Fruit fly (Drosophila melanogaster) whole organism, embryonic: ENCODE measurements around the gene Rpn1.

ENCODE experiments used
- ATbp ChIP-seq: fragments of 200-800 bp; sonication (Bioruptor generic); optimal IDR thresholded peaks from 2 replicates; lab custom pipeline; 2017; ENCODE audit warnings: missing biosample characterization, mild to moderate bottlenecking, missing genetic modification characterization, missing genetic modification reagents
- Atf-2 ChIP-seq: fragments of 200-800 bp; sonication (Bioruptor generic); optimal IDR thresholded peaks from 2 replicates; lab custom pipeline; 2016; ENCODE audit warnings: missing biosample characterization, missing genetic modification characterization
- C15 ChIP-seq: fragments of 200-800 bp; sonication (Bioruptor generic); IDR thresholded peaks from 3 replicates; pipeline ENCODE4 v1.3.6; 2022; ENCODE audit warnings: missing biosample characterization, missing genetic modification characterization
- CG10147 ChIP-seq: fragments of 200-800 bp; sonication (Bioruptor generic); optimal IDR thresholded peaks from 2 replicates; lab custom pipeline; 2019; ENCODE audit warnings: missing biosample characterization, mild to moderate bottlenecking, missing genetic modification characterization, moderate library complexity
- CG10565 ChIP-seq: fragments of 200-800 bp; sonication (Bioruptor generic); optimal IDR thresholded peaks from 3 replicates; lab custom pipeline; 2016; ENCODE audit warnings: missing biosample characterization, mild to moderate bottlenecking, missing genetic modification characterization
- CG10654 ChIP-seq: fragments of 200-800 bp; sonication (Bioruptor generic); optimal IDR thresholded peaks from 2 replicates; lab custom pipeline; 2016; ENCODE audit warnings: missing biosample characterization, missing genetic modification characterization
- CG15269 ChIP-seq: fragments of 200-800 bp; sonication (Bioruptor generic); optimal IDR thresholded peaks from 2 replicates; lab custom pipeline; 2018; ENCODE audit warnings: missing biosample characterization, mild to moderate bottlenecking, missing genetic modification characterization, moderate library complexity
- CG30403 ChIP-seq: fragments of 200-800 bp; sonication (Bioruptor generic); optimal IDR thresholded peaks from 3 replicates; lab custom pipeline; 2016; ENCODE audit warnings: missing biosample characterization, missing genetic modification characterization
- CG31388 ChIP-seq: fragments of 200-800 bp; sonication (Bioruptor generic); optimal IDR thresholded peaks from 2 replicates; lab custom pipeline; 2016; ENCODE audit warnings: missing biosample characterization, missing genetic modification characterization
- CG33557 ChIP-seq: fragments of 200-800 bp; sonication (Bioruptor generic); optimal IDR thresholded peaks from 2 replicates; lab custom pipeline; 2019; ENCODE audit warnings: missing biosample characterization, mild to moderate bottlenecking, missing genetic modification characterization, moderate library complexity
- CG4424 ChIP-seq: fragments of 200-800 bp; sonication (Bioruptor generic); optimal IDR thresholded peaks from 3 replicates; lab custom pipeline; 2016; ENCODE audit warnings: missing biosample characterization, missing genetic modification characterization
- CG6272 ChIP-seq: fragments of 200-800 bp; sonication (Bioruptor generic); IDR thresholded peaks from 2 replicates; pipeline ENCODE4 v1.3.6; 2022; ENCODE audit warnings: missing biosample characterization, missing genetic modification characterization
- CG8359 ChIP-seq: fragments of 200-800 bp; sonication (Bioruptor generic); optimal IDR thresholded peaks from 2 replicates; lab custom pipeline; 2017; ENCODE audit warnings: missing biosample characterization, mild to moderate bottlenecking, missing genetic modification characterization, borderline replicate concordance
- CG9215 ChIP-seq: fragments of 200-800 bp; sonication (Bioruptor generic); IDR thresholded peaks from 2 replicates; pipeline ENCODE4 v1.3.6; 2022; ENCODE audit warnings: missing biosample characterization, missing genetic modification characterization
- CG9437 ChIP-seq: fragments of 200-800 bp; sonication (Bioruptor generic); optimal IDR thresholded peaks from 2 replicates; lab custom pipeline; 2018; ENCODE audit warnings: missing biosample characterization, mild to moderate bottlenecking, missing genetic modification characterization
- CG9797 ChIP-seq: fragments of 200-800 bp; sonication (Bioruptor generic); optimal IDR thresholded peaks from 3 replicates; lab custom pipeline; 2018; ENCODE audit warnings: missing biosample characterization, mild to moderate bottlenecking, missing genetic modification characterization
- D19B ChIP-seq: fragments of 200-800 bp; sonication (Bioruptor generic); optimal IDR thresholded peaks from 2 replicates; lab custom pipeline; 2017; ENCODE audit warnings: missing biosample characterization, mild to moderate bottlenecking, missing genetic modification characterization
- Dref ChIP-seq: fragments of 200-800 bp; sonication (Bioruptor generic); IDR thresholded peaks from 2 replicates; pipeline ENCODE4 v1.3.6; 2022; ENCODE audit warnings: missing biosample characterization, missing genetic modification characterization
- ERR ChIP-seq: fragments of 200-800 bp; sonication (Bioruptor generic); optimal IDR thresholded peaks from 2 replicates; lab custom pipeline; 2016; ENCODE audit warnings: missing biosample characterization, missing genetic modification characterization
- HmgD ChIP-seq: fragments of 200-800 bp; sonication (Bioruptor generic); optimal IDR thresholded peaks from 3 replicates; lab custom pipeline; 2016; ENCODE audit warnings: missing biosample characterization, missing genetic modification characterization
- MBD-R2 ChIP-seq: fragments of 200-800 bp; sonication (Bioruptor generic); IDR thresholded peaks from 2 replicates; pipeline ENCODE4 v1.3.6; 2022; ENCODE audit warnings: missing biosample characterization, missing genetic modification characterization
- NFAT ChIP-seq: fragments of 200-800 bp; sonication (Bioruptor generic); IDR thresholded peaks from 2 replicates; pipeline ENCODE4 v1.3.6; 2022; ENCODE audit warnings: missing biosample characterization, missing genetic modification characterization
- Ptx1 ChIP-seq: fragments of 200-800 bp; sonication (Bioruptor generic); IDR thresholded peaks from 2 replicates; pipeline ENCODE4 v1.3.6; 2022; ENCODE audit warnings: missing biosample characterization, missing genetic modification characterization
- Ravus ChIP-seq: fragments of 200-800 bp; sonication (Bioruptor generic); IDR thresholded peaks from 2 replicates; pipeline ENCODE4 v1.3.6; 2022; ENCODE audit warnings: missing biosample characterization, missing genetic modification characterization
- Rfx ChIP-seq: fragments of 200-800 bp; sonication (Bioruptor generic); IDR thresholded peaks from 2 replicates; pipeline ENCODE4 v1.3.6; 2022; ENCODE audit warnings: missing biosample characterization, missing genetic modification characterization
- Sox100B ChIP-seq: fragments of 200-800 bp; sonication (Bioruptor generic); optimal IDR thresholded peaks from 3 replicates; lab custom pipeline; 2018; ENCODE audit warnings: missing biosample characterization, mild to moderate bottlenecking, missing genetic modification characterization
- Ssrp ChIP-seq: fragments of 200-800 bp; sonication (Bioruptor generic); optimal IDR thresholded peaks from 2 replicates; lab custom pipeline; 2018; ENCODE audit warnings: missing biosample characterization, mild to moderate bottlenecking, missing genetic modification characterization, moderate library complexity
- Tbp ChIP-seq: fragments of >200 bp; optimal IDR thresholded peaks from 2 replicates; lab custom pipeline; 2018; ENCODE audit warnings: missing biosample characterization, missing genetic modification characterization
- Xbp1 ChIP-seq: fragments of 200-800 bp; sonication (Bioruptor generic); optimal IDR thresholded peaks from 3 replicates; lab custom pipeline; 2016; ENCODE audit warnings: missing biosample characterization, mild to moderate bottlenecking, missing genetic modification characterization
- ab ChIP-seq: fragments of 200-800 bp; sonication (Bioruptor generic); optimal IDR thresholded peaks from 2 replicates; lab custom pipeline; 2016; ENCODE audit warnings: missing biosample characterization, missing genetic modification characterization
- bab2 ChIP-seq: fragments of 200-800 bp; sonication (Bioruptor generic); optimal IDR thresholded peaks from 2 replicates; lab custom pipeline; 2016; ENCODE audit warnings: missing biosample characterization, missing genetic modification characterization
- bcd ChIP-seq: fragments of 200-800 bp; sonication (Bioruptor generic); optimal IDR thresholded peaks from 2 replicates; lab custom pipeline; 2017; ENCODE audit warnings: missing biosample characterization, mild to moderate bottlenecking, missing genetic modification characterization
- br ChIP-seq: fragments of >200 bp; optimal IDR thresholded peaks from 2 replicates; lab custom pipeline; 2017
- chif ChIP-seq, 2 experiments: fragments of 200-800 bp; sonication (Bioruptor generic); optimal IDR thresholded peaks; 3 replicates each; lab custom pipeline; 2016; ENCODE audit warnings: missing biosample characterization in 2 of 2, missing genetic modification characterization in 2 of 2
- dan ChIP-seq: fragments of 200-800 bp; sonication (Bioruptor generic); IDR thresholded peaks from 2 replicates; pipeline ENCODE4 v1.3.6; 2022; ENCODE audit warnings: missing biosample characterization, missing genetic modification characterization
- dimm ChIP-seq: fragments of 200-800 bp; sonication (Bioruptor generic); IDR thresholded peaks from 2 replicates; pipeline ENCODE4 v1.3.6; 2022; ENCODE audit warnings: missing biosample characterization, missing genetic modification characterization
- dysf ChIP-seq: fragments of 200-800 bp; sonication (Bioruptor generic); IDR thresholded peaks from 3 replicates; pipeline ENCODE4 v1.3.6; 2022; ENCODE audit warnings: missing biosample characterization, missing genetic modification characterization
- fd96Cb ChIP-seq: fragments of 200-800 bp; sonication (Bioruptor generic); optimal IDR thresholded peaks from 2 replicates; lab custom pipeline; 2018; ENCODE audit warnings: missing biosample characterization, mild to moderate bottlenecking, missing genetic modification characterization, moderate library complexity
- fru ChIP-seq: fragments of >200 bp; optimal IDR thresholded peaks from 2 replicates; lab custom pipeline; 2017
- ftz-f1 ChIP-seq: fragments of 200-800 bp; sonication (Bioruptor generic); optimal IDR thresholded peaks from 2 replicates; lab custom pipeline; 2016; ENCODE audit warnings: missing biosample characterization, missing genetic modification characterization
- gcm2 ChIP-seq: fragments of 200-800 bp; sonication (Bioruptor generic); optimal IDR thresholded peaks from 2 replicates; lab custom pipeline; 2016; ENCODE audit warnings: missing biosample characterization, missing genetic modification characterization
- ind ChIP-seq: fragments of 200-800 bp; sonication (Bioruptor generic); optimal IDR thresholded peaks from 3 replicates; lab custom pipeline; 2016; ENCODE audit warnings: missing biosample characterization, missing genetic modification characterization
- insv ChIP-seq, 2 experiments: fragments of 200-800 bp; sonication (Bioruptor generic); optimal IDR thresholded peaks; 3 replicates each; lab custom pipeline; 2016 to 2018; ENCODE audit warnings: missing biosample characterization in 2 of 2, missing genetic modification characterization in 2 of 2
- peb ChIP-seq: fragments of 200-800 bp; sonication (Bioruptor generic); IDR thresholded peaks from 2 replicates; pipeline ENCODE4 v1.3.6; 2022; ENCODE audit warnings: missing biosample characterization, missing genetic modification characterization
- sima ChIP-seq: fragments of 200-800 bp; sonication (Bioruptor generic); optimal IDR thresholded peaks from 2 replicates; lab custom pipeline; 2016; ENCODE audit warnings: missing biosample characterization, missing genetic modification characterization
- slp2 ChIP-seq: fragments of 200-800 bp; sonication (Bioruptor generic); optimal IDR thresholded peaks from 2 replicates; lab custom pipeline; 2016; ENCODE audit warnings: missing biosample characterization, missing genetic modification characterization
- so ChIP-seq: fragments of 200-800 bp; sonication (Bioruptor generic); IDR thresholded peaks from 3 replicates; pipeline ENCODE4 v1.3.6; 2022; ENCODE audit warnings: missing biosample characterization, missing genetic modification characterization
- stwl ChIP-seq: fragments of 200-800 bp; sonication (Bioruptor generic); optimal IDR thresholded peaks from 3 replicates; lab custom pipeline; 2018; ENCODE audit warnings: missing biosample characterization, mild to moderate bottlenecking, missing genetic modification characterization, moderate library complexity
- tin ChIP-seq: fragments of 200-800 bp; sonication (Bioruptor generic); optimal IDR thresholded peaks from 3 replicates; lab custom pipeline; 2016; ENCODE audit warnings: missing biosample characterization, missing genetic modification characterization
- wek ChIP-seq: fragments of 200-800 bp; sonication (Bioruptor generic); optimal IDR thresholded peaks from 3 replicates; lab custom pipeline; 2018; ENCODE audit warnings: missing biosample characterization, mild to moderate bottlenecking, missing genetic modification characterization, moderate library complexity

Rpn1 gene

DNA sequence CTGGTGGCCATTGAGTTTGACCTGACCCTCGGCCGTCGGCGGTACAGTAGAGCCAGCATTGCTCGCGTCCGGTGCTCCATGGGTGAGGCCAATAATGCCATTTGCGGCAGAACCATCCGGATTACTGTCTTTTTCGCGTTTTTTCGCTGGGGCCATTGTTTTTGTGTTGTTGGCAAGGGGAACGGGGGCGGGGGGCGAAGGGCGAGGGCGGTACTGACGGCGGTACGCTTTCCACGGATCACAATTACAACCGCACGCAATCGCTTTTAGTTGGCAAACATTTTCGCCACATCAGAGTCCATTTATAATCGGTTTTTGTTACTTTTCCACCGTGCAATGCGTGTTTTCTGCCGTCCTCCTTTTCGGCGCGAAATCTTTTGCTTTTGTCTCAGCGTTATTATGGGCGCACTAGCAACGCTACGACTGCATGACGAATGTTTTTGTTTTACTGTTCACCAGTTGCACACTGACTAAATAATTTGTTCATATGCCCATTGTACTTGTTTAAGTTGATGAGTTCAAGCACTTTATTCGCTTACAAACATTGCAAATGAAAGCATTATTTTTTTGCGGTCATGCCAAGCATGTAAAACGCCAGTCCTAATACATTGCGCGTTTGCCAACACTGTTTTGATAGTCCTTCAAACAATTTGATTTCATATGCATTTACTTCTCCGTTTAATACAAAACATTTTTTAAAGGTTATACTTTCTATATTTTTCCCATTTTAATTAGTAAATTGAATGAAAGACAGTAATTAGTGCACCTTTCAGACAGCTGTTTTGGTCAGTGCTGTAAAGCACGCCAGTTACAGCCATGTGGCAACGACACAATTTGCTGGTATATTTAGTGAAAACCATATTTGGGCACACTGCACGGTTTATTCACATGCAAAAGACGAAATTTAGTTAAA lies 8.2 kb downstream of the Rpn1 start, which contains the start of gene Pfdn6 (continued):
- TF ChIP-seq bab2 (GFP tag; lab: Kevin White, UChicago): peak; percentile 67
- TF ChIP-seq bcd (GFP tag; lab: Kevin White, UChicago): peak; percentile 67
- no peak for TF ChIP-seq sima (GFP tag; lab: Kevin White, UChicago)
- peak; percentile 91 for TF ChIP-seq dysf (GFP tag; lab: Robert Waterston, UW)
- TF ChIP-seq Dref: 0 out of 2 replicates have a peak, but pooled peaks have one; percentile 25
- TF ChIP-seq tin (GFP tag; lab: Kevin White, UChicago): peak; percentile 67
- no peak for TF ChIP-seq ATbp (GFP tag; lab: Kevin White, UChicago)
- no peak for TF ChIP-seq Sox100B (GFP tag; lab: Kevin White, UChicago)
- TF ChIP-seq fru (lab: Kevin White, UChicago): no peak
- peak; percentile 67 for TF ChIP-seq fd96Cb
- TF ChIP-seq Xbp1 (GFP tag; lab: Kevin White, UChicago): peak; percentile 84
- TF ChIP-seq peb (GFP tag; lab: Robert Waterston, UW): no peak; the same call in 1 of the 2 replicates
- TF ChIP-seq CG10565: no peak
- no peak for TF ChIP-seq CG15269 (tag; lab: Kevin White, UChicago)
- TF ChIP-seq Atf-2 (GFP tag; lab: Kevin White, UChicago): peak; percentile 77
- no peak for TF ChIP-seq ab
- no peak for TF ChIP-seq Tbp
- peak; percentile 65 for TF ChIP-seq HmgD
- TF ChIP-seq br (lab: Kevin White, UChicago): no peak
- TF ChIP-seq ftz-f1: no peak
- no peak for TF ChIP-seq dimm (GFP tag; lab: Robert Waterston, UW)
- TF ChIP-seq NFAT (GFP tag; lab: Robert Waterston, UW): peak; percentile 51; the same call in 1 of the 2 replicates
- TF ChIP-seq CG9215 (GFP tag; lab: Robert Waterston, UW): peak; percentile 56
- no peak for TF ChIP-seq CG8359
- TF ChIP-seq CG10147 (GFP tag; lab: Kevin White, UChicago): peak; percentile 70
- TF ChIP-seq ind (GFP tag; lab: Kevin White, UChicago): peak; percentile 80
- TF ChIP-seq Ptx1 (GFP tag; lab: Robert Waterston, UW): peak; percentile 82
- peak; percentile 59 for TF ChIP-seq CG10654
- TF ChIP-seq so (GFP tag; lab: Robert Waterston, UW): peak; percentile 72; the same call in 1 of the 3 replicates
- TF ChIP-seq CG4424 (GFP tag; lab: Kevin White, UChicago): peak; percentile 68
- peak; percentile 73 for TF ChIP-seq MBD-R2 (GFP tag; lab: Robert Waterston, UW)
- TF ChIP-seq CG33557 (GFP tag; lab: Kevin White, UChicago): peak; percentile 24
- no peak for TF ChIP-seq wek (GFP tag; lab: Kevin White, UChicago)
- TF ChIP-seq dan (GFP tag; lab: Robert Waterston, UW): no peak
- peak; percentile 80 for TF ChIP-seq Rfx (GFP tag; lab: Robert Waterston, UW)
- peak; percentile 87 for TF ChIP-seq CG9797 (GFP tag; lab: Kevin White, UChicago)
- TF ChIP-seq gcm2 (GFP tag; lab: Kevin White, UChicago): no peak
- TF ChIP-seq stwl: peak; percentile 86
- no peak; the same call in none of the 2 replicates for TF ChIP-seq CG6272 (GFP tag; lab: Robert Waterston, UW)
- peak; percentile 90 for TF ChIP-seq Ssrp
- TF ChIP-seq D19B (GFP tag; lab: Kevin White, UChicago): peak; percentile 40
- peak; percentile 61 for TF ChIP-seq slp2 (GFP tag; lab: Kevin White, UChicago)
- TF ChIP-seq chif (GFP tag; optimal IDR thresholded peaks at IDR 0.05; lab: Kevin White, UChicago): peak; percentile 72 to 75
- TF ChIP-seq CG30403 (GFP tag; lab: Kevin White, UChicago): peak; percentile 90
- no peak for TF ChIP-seq ERR (GFP tag; lab: Kevin White, UChicago)
- TF ChIP-seq Ravus (GFP tag; lab: Robert Waterston, UW): no peak
- TF ChIP-seq insv (GFP tag; optimal IDR thresholded peaks at IDR 0.05; lab: Kevin White, UChicago): peak in 1 of 2 experiments; percentile 68
- peak; percentile 37; the same call in 1 of the 3 replicates for TF ChIP-seq C15 (GFP tag; lab: Robert Waterston, UW)
- TF ChIP-seq CG9437: peak; percentile 66
- TF ChIP-seq CG31388 (GFP tag; lab: Kevin White, UChicago): peak; percentile 19
